Fruit fly (Drosophila melanogaster): ENCODE results near the gene Usf.

DNA sequence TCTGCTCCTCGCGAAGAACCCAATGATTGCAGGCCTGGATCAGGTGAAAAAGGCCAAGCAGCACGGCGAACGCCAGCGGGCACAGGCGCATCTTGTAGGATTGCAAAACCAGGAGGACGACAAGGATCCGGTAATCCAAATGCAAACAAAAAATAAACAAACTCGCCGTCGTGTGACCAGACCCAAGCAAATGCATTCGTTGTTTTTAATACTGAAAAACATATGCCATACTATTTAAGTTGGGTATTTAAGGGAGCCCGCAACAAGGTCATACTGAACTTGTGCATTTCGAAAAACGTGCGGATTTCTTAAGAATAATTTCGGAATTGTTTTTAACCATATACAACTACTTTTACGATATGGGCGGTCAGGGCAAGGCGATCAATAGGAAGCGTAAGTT, 3.1 kb upstream of the Usf start, which contains the start of the genes CG11436 and CG3527:
- TF ChIP-seq h (optimal IDR thresholded peaks at IDR 0.05) (no peak), ttk (optimal IDR thresholded peaks at IDR 0.05) (no peak), insv (optimal IDR thresholded peaks at IDR 0.05) (no peak)
